Fruit fly (Drosophila melanogaster): Measurements from ENCODE around the gene Hsp67Bc.

Hsp67Bc gene

dm6 chr3L:9396704-9397103 is 24.4 kb upstream of the Hsp67Bc start:
- no peak for TF ChIP-seq lola (GFP tag; optimal IDR thresholded peaks at IDR 0.05)
- TF ChIP-seq psq (GFP tag; optimal IDR thresholded peaks at IDR 0.05) = peak; percentile 76
- TF ChIP-seq Dfd (GFP tag; optimal IDR thresholded peaks at IDR 0.05) = peak; percentile 8
- TF ChIP-seq dsf (GFP tag; optimal IDR thresholded peaks at IDR 0.05; ENCODE audit: borderline replicate concordance) = no peak

- TF ChIP-seq Mio (GFP tag; optimal IDR thresholded peaks at IDR 0.05) = no peak
- no peak for TF ChIP-seq Rel (GFP tag; optimal IDR thresholded peaks at IDR 0.05)
- peak; percentile 98 for TF ChIP-seq Rel (tag; optimal IDR thresholded peaks at IDR 0.05)
Measured at dm6 chr3L:9396038-9396437, 23.7 kb upstream of the Hsp67Bc start.

DNA sequence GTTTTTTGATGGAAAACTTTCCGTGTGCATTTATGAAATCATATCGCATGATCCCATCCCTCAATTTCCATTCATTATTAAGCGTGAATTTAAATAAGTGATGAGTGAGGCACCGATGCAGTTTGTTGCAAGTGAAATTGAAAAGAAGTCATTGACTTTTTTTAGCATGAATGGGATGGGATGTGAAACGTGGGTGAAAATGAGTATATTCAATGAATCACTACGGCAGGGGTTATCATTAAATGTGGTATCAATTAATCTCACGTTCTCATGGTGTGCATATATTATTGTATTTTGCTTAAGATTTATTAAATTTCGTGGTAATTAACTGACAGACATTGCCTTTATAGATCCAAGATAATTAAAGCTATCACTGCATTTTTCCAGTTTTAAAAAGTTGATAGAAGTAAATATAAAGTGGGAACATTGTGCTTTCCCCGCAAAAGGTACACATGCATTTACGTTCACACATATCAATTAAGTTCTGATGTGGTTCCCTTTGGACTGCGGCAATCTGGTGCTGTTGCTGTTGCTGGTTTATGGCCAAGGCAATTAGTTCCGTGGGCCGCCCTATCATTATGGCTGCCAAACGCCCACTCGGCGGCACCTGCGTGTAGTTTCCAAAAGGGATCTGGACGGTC is 19.2 kb upstream of the Hsp67Bc start:
- TF ChIP-seq CG32264 (GFP tag; optimal IDR thresholded peaks at IDR 0.05) (no peak), Rel (GFP tag; optimal IDR thresholded peaks at IDR 0.05) (no peak), Rel (tag; optimal IDR thresholded peaks at IDR 0.05) (peak; percentile 87)

- TF ChIP-seq Sp1 (GFP tag; optimal IDR thresholded peaks at IDR 0.05) (no peak), psq (GFP tag; optimal IDR thresholded peaks at IDR 0.05) (peak; percentile 54), foxo (GFP tag; optimal IDR thresholded peaks at IDR 0.05) (no peak), Hr78 (GFP tag; optimal IDR thresholded peaks at IDR 0.05) (no peak)
Measured at dm6 chr3L:9384445-9385079, 12.3 kb upstream of the Hsp67Bc start.

dm6 chr3L:9383345-9384075 is 11.2 kb upstream of the Hsp67Bc start, which contains the start of gene Hsp27:
Hsp27 (plus strand) TSS chr3L:9384063.
- TF ChIP-seq jim (GFP tag; optimal IDR thresholded peaks at IDR 0.05) (peak; percentile 78), HLH106 (tag; optimal IDR thresholded peaks at IDR 0.05) (peak; percentile 100), Hr78 (GFP tag; optimal IDR thresholded peaks at IDR 0.05) (no peak), woc (GFP tag; optimal IDR thresholded peaks at IDR 0.05) (peak; percentile 100), ey (GFP tag; optimal IDR thresholded peaks at IDR 0.05) (peak; percentile 99), OdsH (GFP tag; optimal IDR thresholded peaks at IDR 0.05) (peak; percentile 100), fru (GFP tag; optimal IDR thresholded peaks at IDR 0.05) (peak; percentile 100), sage (GFP tag; optimal IDR thresholded peaks at IDR 0.05) (peak; percentile 99), dl (GFP tag; optimal IDR thresholded peaks at IDR 0.05; ENCODE audit: insufficient read depth in 1 of 2, partially characterized antibody in 2 of 2) (no peak), N (GFP tag; optimal IDR thresholded peaks at IDR 0.05) (no peak), dmrt93B (GFP tag; optimal IDR thresholded peaks at IDR 0.05) (peak; percentile 100), br (GFP tag; optimal IDR thresholded peaks at IDR 0.05) (peak; percentile 100), Myc (optimal IDR thresholded peaks at IDR 0.05) (no peak), dsf (GFP tag; optimal IDR thresholded peaks at IDR 0.05; ENCODE audit: borderline replicate concordance) (peak; percentile 96), brk (GFP tag; optimal IDR thresholded peaks at IDR 0.05) (peak; percentile 98), Hnf4 (GFP tag; optimal IDR thresholded peaks at IDR 0.05) (peak; percentile 99), Vsx2 (GFP tag; optimal IDR thresholded peaks at IDR 0.05; ENCODE audit: partially characterized antibody) (no peak), foxo (GFP tag; optimal IDR thresholded peaks at IDR 0.05) (peak; percentile 97 to 100), Dif (GFP tag; optimal IDR thresholded peaks at IDR 0.05; ENCODE audit: partially characterized antibody) (no peak), h (GFP tag; optimal IDR thresholded peaks at IDR 0.05) (peak; percentile 100), GATAd (GFP tag; optimal IDR thresholded peaks at IDR 0.05) (peak; percentile 96), Hr83 (GFP tag; optimal IDR thresholded peaks at IDR 0.05; ENCODE audit: poor library complexity, severe bottlenecking) (peak; percentile 99), Mio (GFP tag; optimal IDR thresholded peaks at IDR 0.05) (peak; percentile 93), CG9705 (GFP tag; optimal IDR thresholded peaks at IDR 0.05) (peak; percentile 98), Rel (GFP tag; optimal IDR thresholded peaks at IDR 0.05) (peak; percentile 99), Rel (tag; optimal IDR thresholded peaks at IDR 0.05) (peak; percentile 94), lola (GFP tag; optimal IDR thresholded peaks at IDR 0.05) (no peak), usp (GFP tag; optimal IDR thresholded peaks at IDR 0.05) (no peak), Sp1 (GFP tag; optimal IDR thresholded peaks at IDR 0.05) (peak; percentile 100), Dfd (GFP tag; optimal IDR thresholded peaks at IDR 0.05) (no peak), tai (GFP tag; optimal IDR thresholded peaks at IDR 0.05) (peak; percentile 96), pan (optimal IDR thresholded peaks at IDR 0.05) (no peak), sv (GFP tag; optimal IDR thresholded peaks at IDR 0.05) (peak; percentile 96), psq (GFP tag; optimal IDR thresholded peaks at IDR 0.05) (peak; percentile 100), CG32264 (GFP tag; optimal IDR thresholded peaks at IDR 0.05) (peak; percentile 99), Abd-B (GFP tag; optimal IDR thresholded peaks at IDR 0.05) (no peak), rgr (GFP tag; optimal IDR thresholded peaks at IDR 0.05) (peak; percentile 100), CrebA (GFP tag; optimal IDR thresholded peaks at IDR 0.05; ENCODE audit: borderline replicate concordance) (no peak)
